Fruit fly (Drosophila melanogaster) whole organism, embryonic: Measurements from ENCODE around the gene Tsen34.

Source experiments
- Asciz ChIP-seq: fragments of 200-800 bp; sonication (Bioruptor generic); optimal IDR thresholded peaks from 2 replicates; lab custom pipeline; 2017; ENCODE audit warnings: missing biosample characterization, mild to moderate bottlenecking, missing genetic modification characterization, missing genetic modification reagents
- BEAF-32 ChIP-seq: fragments of 200-800 bp; sonication (Bioruptor generic); optimal IDR thresholded peaks from 3 replicates; lab custom pipeline; 2017; ENCODE audit warnings: missing biosample characterization, missing genetic modification characterization, mild to moderate bottlenecking, moderate library complexity, missing genetic modification reagents
- C15 ChIP-seq: fragments of 200-800 bp; sonication (Bioruptor generic); IDR thresholded peaks from 3 replicates; pipeline ENCODE4 v1.3.6; 2022; ENCODE audit warnings: missing biosample characterization, missing genetic modification characterization
- CG11504 ChIP-seq: fragments of 200-800 bp; sonication (Bioruptor generic); optimal IDR thresholded peaks from 3 replicates; lab custom pipeline; 2019; ENCODE audit warnings: missing biosample characterization, mild to moderate bottlenecking, missing genetic modification characterization, moderate library complexity
- CG11696 ChIP-seq: fragments of 200-800 bp; sonication (Bioruptor generic); IDR thresholded peaks from 2 replicates; pipeline ENCODE4 v1.3.6; 2022; ENCODE audit warnings: missing biosample characterization, missing genetic modification characterization
- CG13123 ChIP-seq: fragments of 200-800 bp; sonication (Bioruptor generic); optimal IDR thresholded peaks from 2 replicates; lab custom pipeline; 2016; ENCODE audit warnings: missing biosample characterization, missing genetic modification characterization
- CG13296 ChIP-seq: fragments of 200-800 bp; sonication (Bioruptor generic); optimal IDR thresholded peaks from 3 replicates; lab custom pipeline; 2018; ENCODE audit warnings: missing biosample characterization, mild to moderate bottlenecking, missing genetic modification characterization
- CG14441 ChIP-seq: fragments of 200-800 bp; sonication (Bioruptor generic); IDR thresholded peaks from 2 replicates; pipeline ENCODE4 v1.3.6; 2022; ENCODE audit warnings: missing biosample characterization, missing genetic modification characterization
- CG17568 ChIP-seq: fragments of 200-800 bp; sonication (Bioruptor generic); optimal IDR thresholded peaks from 2 replicates; lab custom pipeline; 2018; ENCODE audit warnings: missing biosample characterization, mild to moderate bottlenecking, missing genetic modification characterization, moderate library complexity
- CG31365 ChIP-seq: fragments of 200-800 bp; sonication (Bioruptor generic); optimal IDR thresholded peaks from 2 replicates; lab custom pipeline; 2018; ENCODE audit warnings: missing biosample characterization, mild to moderate bottlenecking, missing genetic modification characterization
- CG32767 ChIP-seq: fragments of 200-800 bp; sonication (Bioruptor generic); IDR thresholded peaks from 2 replicates; pipeline ENCODE4 v1.3.6; 2022; ENCODE audit warnings: missing biosample characterization, missing genetic modification characterization
- CG34422 ChIP-seq: fragments of 200-800 bp; sonication (Bioruptor generic); IDR thresholded peaks from 3 replicates; pipeline ENCODE4 v1.3.6; 2022; ENCODE audit warnings: missing biosample characterization, missing genetic modification characterization
- CG5245 ChIP-seq: fragments of 200-800 bp; sonication (Bioruptor generic); optimal IDR thresholded peaks from 3 replicates; lab custom pipeline; 2016; ENCODE audit warnings: missing biosample characterization, missing genetic modification characterization
- CG8281 ChIP-seq: fragments of 200-800 bp; sonication (Bioruptor generic); optimal IDR thresholded peaks from 2 replicates; lab custom pipeline; 2018; ENCODE audit warnings: missing biosample characterization, mild to moderate bottlenecking, missing genetic modification characterization, moderate library complexity
- CG9437 ChIP-seq: fragments of 200-800 bp; sonication (Bioruptor generic); optimal IDR thresholded peaks from 2 replicates; lab custom pipeline; 2018; ENCODE audit warnings: missing biosample characterization, mild to moderate bottlenecking, missing genetic modification characterization
- CG9932 ChIP-seq: fragments of 200-800 bp; sonication (Bioruptor generic); IDR thresholded peaks from 2 replicates; pipeline ENCODE4 v1.3.6; 2022; ENCODE audit warnings: missing biosample characterization, missing genetic modification characterization
- Eip74EF ChIP-seq, 2 experiments: fragments of 200-800 bp in 1 of 2; fragments of >200 bp in 1 of 2; sonication (Bioruptor generic) in 1 of 2; optimal IDR thresholded peaks; 2 replicates each; lab custom pipeline; 2017 to 2019; ENCODE audit warnings: missing biosample characterization in 2 of 2, missing genetic modification characterization in 2 of 2, mild to moderate bottlenecking in 1 of 2, moderate library complexity in 1 of 2
- Hmr ChIP-seq: fragments of 200-800 bp; sonication (Bioruptor generic); optimal IDR thresholded peaks from 3 replicates; lab custom pipeline; 2017; ENCODE audit warnings: mild to moderate bottlenecking, missing biosample characterization, missing genetic modification reagents, missing genetic modification characterization
- Kr ChIP-seq: fragments of 200-800 bp; sonication (Bioruptor generic); optimal IDR thresholded peaks from 2 replicates; lab custom pipeline; 2017; ENCODE audit warnings: missing biosample characterization, mild to moderate bottlenecking, missing genetic modification characterization
- Lpt ChIP-seq: fragments of >200 bp; optimal IDR thresholded peaks from 2 replicates; lab custom pipeline; 2018; ENCODE audit warnings: missing biosample characterization, missing genetic modification characterization
- MBD-R2 ChIP-seq: fragments of 200-800 bp; sonication (Bioruptor generic); IDR thresholded peaks from 2 replicates; pipeline ENCODE4 v1.3.6; 2022; ENCODE audit warnings: missing biosample characterization, missing genetic modification characterization
- Meics ChIP-seq: fragments of 200-800 bp; sonication (Bioruptor generic); optimal IDR thresholded peaks from 2 replicates; lab custom pipeline; 2017; ENCODE audit warnings: missing biosample characterization, mild to moderate bottlenecking, missing genetic modification characterization
- Nf-YB ChIP-seq: fragments of 200-800 bp; sonication (Bioruptor generic); optimal IDR thresholded peaks from 3 replicates; lab custom pipeline; 2019; ENCODE audit warnings: missing biosample characterization, mild to moderate bottlenecking, missing genetic modification characterization, moderate library complexity
- Scr ChIP-seq: fragments of 200-800 bp; sonication (Bioruptor generic); IDR thresholded peaks from 2 replicates; pipeline ENCODE4 v1.3.6; 2022; ENCODE audit warnings: missing biosample characterization, missing genetic modification characterization; ENCODE audit not compliant: partially characterized antibody
- Sox102F ChIP-seq: fragments of 200-800 bp; sonication (Bioruptor generic); optimal IDR thresholded peaks from 2 replicates; lab custom pipeline; 2018; ENCODE audit warnings: missing biosample characterization, mild to moderate bottlenecking, missing genetic modification characterization, moderate library complexity
- bab2 ChIP-seq: fragments of 200-800 bp; sonication (Bioruptor generic); optimal IDR thresholded peaks from 2 replicates; lab custom pipeline; 2016; ENCODE audit warnings: missing biosample characterization, missing genetic modification characterization
- bsh ChIP-seq, 2 experiments: fragments of 200-800 bp; sonication (Bioruptor generic); optimal IDR thresholded peaks; 2 replicates each; lab custom pipeline; 2017 to 2018; ENCODE audit warnings: mild to moderate bottlenecking in 2 of 2, missing biosample characterization in 2 of 2, missing genetic modification characterization in 2 of 2, moderate library complexity in 1 of 2
- chm ChIP-seq: fragments of 200-800 bp; sonication (Bioruptor generic); IDR thresholded peaks from 2 replicates; pipeline ENCODE4 v1.3.6; 2022; ENCODE audit warnings: missing biosample characterization, missing genetic modification characterization
- ci ChIP-seq: fragments of 200-800 bp; sonication (Bioruptor generic); IDR thresholded peaks from 3 replicates; pipeline ENCODE4 v1.3.6; 2022; ENCODE audit warnings: missing biosample characterization, missing genetic modification characterization
- crp ChIP-seq, 2 experiments: fragments of 200-800 bp; sonication (Bioruptor generic); optimal IDR thresholded peaks; 2 replicates in 1 of 2; 3 replicates in 1 of 2; lab custom pipeline; 2017; ENCODE audit warnings: missing biosample characterization in 2 of 2, missing genetic modification characterization in 2 of 2, mild to moderate bottlenecking in 1 of 2, moderate library complexity in 1 of 2
- dmrt99B ChIP-seq: fragments of 200-800 bp; sonication (Bioruptor generic); optimal IDR thresholded peaks from 2 replicates; lab custom pipeline; 2018; ENCODE audit warnings: missing biosample characterization, mild to moderate bottlenecking, missing genetic modification characterization, moderate library complexity
- ewg ChIP-seq: fragments of 200-800 bp; sonication (Bioruptor generic); optimal IDR thresholded peaks from 3 replicates; lab custom pipeline; 2017; ENCODE audit warnings: mild to moderate bottlenecking, missing biosample characterization, missing genetic modification reagents, missing genetic modification characterization
- ftz-f1 ChIP-seq: fragments of 200-800 bp; sonication (Bioruptor generic); optimal IDR thresholded peaks from 2 replicates; lab custom pipeline; 2016; ENCODE audit warnings: missing biosample characterization, missing genetic modification characterization
- gem ChIP-seq: fragments of 200-800 bp; sonication (Bioruptor generic); optimal IDR thresholded peaks from 2 replicates; lab custom pipeline; 2019; ENCODE audit warnings: missing biosample characterization, mild to moderate bottlenecking, missing genetic modification characterization, moderate library complexity
- hkb ChIP-seq, 2 experiments: fragments of 200-800 bp in 1 of 2; fragments of >200 bp in 1 of 2; sonication (Bioruptor generic) in 1 of 2; IDR thresholded peaks in 1 of 2; optimal IDR thresholded peaks in 1 of 2; 2 replicates each; pipeline versions ENCODE4 v1.3.6 to Lab custom; 2017 to 2022; ENCODE audit warnings: missing biosample characterization in 1 of 2, missing genetic modification characterization in 1 of 2
- inv ChIP-seq: fragments of 200-800 bp; sonication (Bioruptor generic); IDR thresholded peaks from 2 replicates; pipeline ENCODE4 v1.3.6; 2022; ENCODE audit warnings: missing biosample characterization, missing genetic modification characterization; ENCODE audit not compliant: partially characterized antibody
- kay ChIP-seq: fragments of 200-800 bp; sonication (Bioruptor generic); optimal IDR thresholded peaks from 2 replicates; lab custom pipeline; 2016; ENCODE audit warnings: missing biosample characterization, missing genetic modification characterization
- lab ChIP-seq: fragments of 200-800 bp; sonication (Bioruptor generic); optimal IDR thresholded peaks from 3 replicates; lab custom pipeline; 2017; ENCODE audit warnings: missing biosample characterization, missing genetic modification characterization, mild to moderate bottlenecking, moderate library complexity, missing genetic modification reagents
- mirr ChIP-seq: fragments of 200-800 bp; sonication (Bioruptor generic); optimal IDR thresholded peaks from 3 replicates; lab custom pipeline; 2018; ENCODE audit warnings: missing biosample characterization, mild to moderate bottlenecking, missing genetic modification characterization
- org-1 ChIP-seq: fragments of 200-800 bp; sonication (Bioruptor generic); optimal IDR thresholded peaks from 2 replicates; lab custom pipeline; 2017; ENCODE audit warnings: missing biosample characterization, missing genetic modification characterization
- pho ChIP-seq: fragments of 200-800 bp; sonication (Bioruptor generic); optimal IDR thresholded peaks from 2 replicates; lab custom pipeline; 2016; ENCODE audit warnings: missing biosample characterization, missing genetic modification characterization
- rib ChIP-seq: fragments of 200-800 bp; sonication (Bioruptor generic); IDR thresholded peaks from 2 replicates; pipeline ENCODE4 v1.3.6; 2022; ENCODE audit warnings: missing biosample characterization, missing genetic modification characterization
- sim ChIP-seq: fragments of 200-800 bp; sonication (Bioruptor generic); IDR thresholded peaks from 2 replicates; pipeline ENCODE4 v1.3.6; 2022; ENCODE audit warnings: missing biosample characterization, missing genetic modification characterization
- sqz ChIP-seq: fragments of 200-800 bp; sonication (Bioruptor generic); optimal IDR thresholded peaks from 3 replicates; lab custom pipeline; 2018; ENCODE audit warnings: missing biosample characterization, mild to moderate bottlenecking, missing genetic modification characterization
- stc ChIP-seq: fragments of 200-800 bp; sonication (Bioruptor generic); IDR thresholded peaks from 2 replicates; pipeline ENCODE4 v1.3.6; 2022; ENCODE audit warnings: missing biosample characterization, missing genetic modification characterization
- unc-4 ChIP-seq: fragments of 200-800 bp; sonication (Bioruptor generic); IDR thresholded peaks from 2 replicates; pipeline ENCODE4 v1.3.6; 2022; ENCODE audit warnings: missing biosample characterization, missing genetic modification characterization; ENCODE audit not compliant: partially characterized antibody

The Tsen34 gene

dm6 chr3L:14757464-14758384, 3.9 kb downstream of the Tsen34 start, which contains the start of gene CG42507 (continued):
- 0 out of 2 replicates have a peak, but pooled peaks have one; percentile 9 for TF ChIP-seq CG14441 (GFP tag; lab: Robert Waterston, UW)
- peak; percentile 34 for TF ChIP-seq Meics (GFP tag; lab: Kevin White, UChicago)
- TF ChIP-seq CG8281 (tag; lab: Kevin White, UChicago): peak; percentile 61
- TF ChIP-seq kay (GFP tag; lab: Kevin White, UChicago): no peak
- TF ChIP-seq Hmr (GFP tag; lab: Kevin White, UChicago): peak; percentile 49
- TF ChIP-seq CG13123 (GFP tag; lab: Kevin White, UChicago): no peak
- peak; percentile 51 for TF ChIP-seq sqz (GFP tag; lab: Kevin White, UChicago)
- peak; percentile 4 for TF ChIP-seq CG11504 (tag; lab: Kevin White, UChicago)
- TF ChIP-seq bab2 (GFP tag; lab: Kevin White, UChicago): peak; percentile 28
- peak; percentile 41; the same call in 1 of the 3 replicates for TF ChIP-seq CG34422
- peak; percentile 25; the same call in 1 of the 2 replicates for TF ChIP-seq MBD-R2 (GFP tag; lab: Robert Waterston, UW)
- no peak for TF ChIP-seq sim
- TF ChIP-seq ewg (GFP tag; lab: Kevin White, UChicago): peak; percentile 24
- peak; percentile 71 for TF ChIP-seq lab (GFP tag; lab: Kevin White, UChicago)
- TF ChIP-seq org-1 (GFP tag; lab: Kevin White, UChicago): no peak
- TF ChIP-seq chm (GFP tag; lab: Robert Waterston, UW): peak; percentile 50
- peak; percentile 2 for TF ChIP-seq pho (GFP tag; lab: Kevin White, UChicago)
- peak; percentile 80 for TF ChIP-seq mirr (GFP tag; lab: Kevin White, UChicago)
- TF ChIP-seq unc-4 (GFP tag; lab: Robert Waterston, UW): peak; percentile 46; the same call in 1 of the 2 replicates
- TF ChIP-seq dmrt99B: peak; percentile 5
- peak; percentile 40 for TF ChIP-seq gem (tag; lab: Kevin White, UChicago)
- TF ChIP-seq hkb (optimal IDR thresholded peaks at IDR 0.05; lab: Kevin White, UChicago): no peak
- TF ChIP-seq hkb (GFP tag; IDR thresholded peaks at IDR 0.05; lab: Robert Waterston, UW): peak; percentile 32; the same call in 1 of the 2 replicates
- no peak for TF ChIP-seq C15
- TF ChIP-seq CG9932 (GFP tag; lab: Robert Waterston, UW): peak; percentile 49
- peak; percentile 70; the same call in 1 of the 2 replicates for TF ChIP-seq CG32767 (GFP tag; lab: Robert Waterston, UW)
- TF ChIP-seq bsh (GFP tag; optimal IDR thresholded peaks at IDR 0.05; lab: Kevin White, UChicago): peak in 1 of 2 experiments; percentile 23
- TF ChIP-seq Eip74EF (GFP tag; optimal IDR thresholded peaks at IDR 0.05; lab: Kevin White, UChicago): peak in 1 of 2 experiments; percentile 35
- no peak for TF ChIP-seq inv (GFP tag; lab: Robert Waterston, UW)
- TF ChIP-seq ftz-f1 (GFP tag; lab: Kevin White, UChicago): peak; percentile 75
- TF ChIP-seq CG13296: peak; percentile 77
- TF ChIP-seq crp (GFP tag; optimal IDR thresholded peaks at IDR 0.05; lab: Kevin White, UChicago): peak in 1 of 2 experiments; percentile 12
- no peak for TF ChIP-seq Sox102F (GFP tag; lab: Kevin White, UChicago)
- TF ChIP-seq Nf-YB (GFP tag; lab: Kevin White, UChicago): peak; percentile 5
- peak; percentile 71; the same call in 2 of the 3 replicates for TF ChIP-seq ci
- TF ChIP-seq Kr (GFP tag; lab: Kevin White, UChicago): peak; percentile 77
- peak; percentile 20; the same call in 1 of the 2 replicates for TF ChIP-seq rib (GFP tag; lab: Robert Waterston, UW)
- TF ChIP-seq Asciz (GFP tag; lab: Kevin White, UChicago): peak; percentile 72
- peak; percentile 52 for TF ChIP-seq CG31365 (tag; lab: Kevin White, UChicago)
- TF ChIP-seq Lpt (GFP tag; lab: Kevin White, UChicago): no peak
- peak; percentile 25 for TF ChIP-seq BEAF-32 (GFP tag; lab: Kevin White, UChicago)
- peak; percentile 45 for TF ChIP-seq Scr (GFP tag; lab: Robert Waterston, UW)
- no peak for TF ChIP-seq CG9437 (GFP tag; lab: Kevin White, UChicago)
- peak; percentile 48; the same call in 1 of the 2 replicates for TF ChIP-seq CG11696 (GFP tag; lab: Robert Waterston, UW)
- TF ChIP-seq CG17568 (GFP tag; lab: Kevin White, UChicago): peak; percentile 62
- no peak for TF ChIP-seq CG5245
- TF ChIP-seq stc (GFP tag; lab: Robert Waterston, UW): peak; percentile 12; the same call in 1 of the 2 replicates
